In genomic region chr3R:16213792-16214473, dm6 we compare ENCODE assay signal across 2 fruit fly cellular contexts.
TF ChIP-seq lines count a peak whose summit lies in the region.

No protein-coding gene starts in this region.

TF ChIP-seq in whole organism, embryonic, 481 proteins besides CTCF, POLR2A, EP300 and RAD21 (continued from another document and continues in another):
- TF ChIP-seq cg (GFP tag; optimal IDR thresholded peaks at IDR 0.05; lab: Kevin White, UChicago) = peak; percentile 75
- TF ChIP-seq Ssrp (tag; optimal IDR thresholded peaks at IDR 0.05; lab: Kevin White, UChicago) = peak; percentile 30
- TF ChIP-seq en (GFP tag; optimal IDR thresholded peaks at IDR 0.05; lab: Kevin White, UChicago) = no peak
- no peak for TF ChIP-seq CG14667 (GFP tag; IDR thresholded peaks at IDR 0.05; lab: Robert Waterston, UW)
- TF ChIP-seq CHES-1-like (GFP tag; optimal IDR thresholded peaks at IDR 0.05; lab: Kevin White, UChicago) = no peak
- TF ChIP-seq CG8924 (tag; optimal IDR thresholded peaks at IDR 0.05; lab: Kevin White, UChicago) = peak; percentile 54
- TF ChIP-seq CG42726 (GFP tag; IDR thresholded peaks at IDR 0.05; lab: Robert Waterston, UW; ENCODE audit: partially characterized antibody) = no peak
- TF ChIP-seq abd-A (tag; optimal IDR thresholded peaks at IDR 0.05; lab: Kevin White, UChicago) = peak; percentile 82
- no peak for TF ChIP-seq D (optimal IDR thresholded peaks at IDR 0.05; lab: Kevin White, UChicago)
- peak; percentile 8 for TF ChIP-seq D (GFP tag; optimal IDR thresholded peaks at IDR 0.05; lab: Kevin White, UChicago)
- no peak for TF ChIP-seq Fer3 (tag; optimal IDR thresholded peaks at IDR 0.05; lab: Kevin White, UChicago)
- TF ChIP-seq wek (GFP tag; optimal IDR thresholded peaks at IDR 0.05; lab: Kevin White, UChicago) = no peak
- peak; percentile 59 for TF ChIP-seq CG3281 (GFP tag; optimal IDR thresholded peaks at IDR 0.05; lab: Kevin White, UChicago)
- peak; percentile 31; the same call in 1 of the 2 replicates for TF ChIP-seq slbo (GFP tag; IDR thresholded peaks at IDR 0.05; lab: Robert Waterston, UW)
- TF ChIP-seq CG8290 (GFP tag; optimal IDR thresholded peaks at IDR 0.05; lab: Kevin White, UChicago) = no peak
- TF ChIP-seq CG8290 (tag; optimal IDR thresholded peaks at IDR 0.05; lab: Kevin White, UChicago) = peak in 1 of 2 experiments; percentile 1
- peak; percentile 33 for TF ChIP-seq CG9437 (GFP tag; optimal IDR thresholded peaks at IDR 0.05; lab: Kevin White, UChicago)
- TF ChIP-seq Hr3 (GFP tag; optimal IDR thresholded peaks at IDR 0.05; lab: Kevin White, UChicago) = peak; percentile 12
- TF ChIP-seq TFAM (GFP tag; optimal IDR thresholded peaks at IDR 0.05; lab: Kevin White, UChicago) = no peak
- peak; percentile 31 for TF ChIP-seq Fer1 (GFP tag; optimal IDR thresholded peaks at IDR 0.05; lab: Kevin White, UChicago)
- peak; percentile 50 for TF ChIP-seq CG7839 (tag; optimal IDR thresholded peaks at IDR 0.05; lab: Kevin White, UChicago)
- peak; percentile 47 for TF ChIP-seq CG2712 (tag; optimal IDR thresholded peaks at IDR 0.05; lab: Kevin White, UChicago)
- peak; percentile 6 for TF ChIP-seq CG10267 (tag; optimal IDR thresholded peaks at IDR 0.05; lab: Kevin White, UChicago)
- peak; percentile 31 for TF ChIP-seq CG10147 (GFP tag; optimal IDR thresholded peaks at IDR 0.05; lab: Kevin White, UChicago)
- TF ChIP-seq CoRest (tag; optimal IDR thresholded peaks at IDR 0.05; lab: Kevin White, UChicago) = peak; percentile 34
- TF ChIP-seq CG17359 (tag; optimal IDR thresholded peaks at IDR 0.05; lab: Kevin White, UChicago) = peak; percentile 17
- TF ChIP-seq HmgD (GFP tag; optimal IDR thresholded peaks at IDR 0.05; lab: Kevin White, UChicago) = no peak
- no peak for TF ChIP-seq mld (GFP tag; IDR thresholded peaks at IDR 0.05; lab: Robert Waterston, UW; ENCODE audit: partially characterized antibody)
- peak; percentile 35 for TF ChIP-seq CG12659 (GFP tag; optimal IDR thresholded peaks at IDR 0.05; lab: Kevin White, UChicago)
- TF ChIP-seq CG32532 (GFP tag; IDR thresholded peaks at IDR 0.05; lab: Robert Waterston, UW) = 0 out of 2 replicates have a peak, but pooled peaks have one; percentile 2
- peak; percentile 54 for TF ChIP-seq CG18262 (tag; optimal IDR thresholded peaks at IDR 0.05; lab: Kevin White, UChicago)
- TF ChIP-seq bcd (GFP tag; optimal IDR thresholded peaks at IDR 0.05; lab: Kevin White, UChicago) = peak; percentile 32
- TF ChIP-seq CG1602 (GFP tag; optimal IDR thresholded peaks at IDR 0.05; lab: Kevin White, UChicago) = no peak
- TF ChIP-seq CG13296 (GFP tag; optimal IDR thresholded peaks at IDR 0.05; lab: Kevin White, UChicago) = peak; percentile 28
- TF ChIP-seq NC2α (GFP tag; optimal IDR thresholded peaks at IDR 0.05; lab: Kevin White, UChicago) = no peak
- TF ChIP-seq CG13424 (tag; optimal IDR thresholded peaks at IDR 0.05; lab: Kevin White, UChicago) = peak; percentile 28
- TF ChIP-seq Nf-YC (tag; optimal IDR thresholded peaks at IDR 0.05; lab: Kevin White, UChicago) = peak; percentile 32
- no peak for TF ChIP-seq chif (GFP tag; optimal IDR thresholded peaks at IDR 0.05; lab: Kevin White, UChicago)
- TF ChIP-seq Spps (tag; optimal IDR thresholded peaks at IDR 0.05; lab: Kevin White, UChicago) = no peak
- no peak; the same call in 2 of the 3 replicates for TF ChIP-seq croc (GFP tag; conservative IDR thresholded peaks at IDR 0.05; lab: Robert Waterston, UW)
- peak; percentile 6 for TF ChIP-seq CG2120 (GFP tag; optimal IDR thresholded peaks at IDR 0.05; lab: Kevin White, UChicago)
- no peak for TF ChIP-seq ro (GFP tag; IDR thresholded peaks at IDR 0.05; lab: Robert Waterston, UW)
- no peak for TF ChIP-seq HLH4C (GFP tag; IDR thresholded peaks at IDR 0.05; lab: Robert Waterston, UW; ENCODE audit: partially characterized antibody)
- TF ChIP-seq gem (tag; optimal IDR thresholded peaks at IDR 0.05; lab: Kevin White, UChicago) = peak; percentile 68
- TF ChIP-seq D19A (tag; optimal IDR thresholded peaks at IDR 0.05; lab: Kevin White, UChicago) = peak; percentile 94
- peak; percentile 71 for TF ChIP-seq CG11504 (tag; optimal IDR thresholded peaks at IDR 0.05; lab: Kevin White, UChicago)
- TF ChIP-seq D19B (GFP tag; optimal IDR thresholded peaks at IDR 0.05; lab: Kevin White, UChicago) = peak; percentile 31
- peak; percentile 23 for TF ChIP-seq nmo (GFP tag; optimal IDR thresholded peaks at IDR 0.05; lab: Kevin White, UChicago)
- TF ChIP-seq CG10654 (GFP tag; optimal IDR thresholded peaks at IDR 0.05; lab: Kevin White, UChicago) = peak; percentile 4
- TF ChIP-seq dysf (GFP tag; IDR thresholded peaks at IDR 0.05; lab: Robert Waterston, UW) = no peak
- peak; percentile 44 for TF ChIP-seq cwo (GFP tag; optimal IDR thresholded peaks at IDR 0.05; lab: Kevin White, UChicago)
- no peak for TF ChIP-seq CG17829 (tag; optimal IDR thresholded peaks at IDR 0.05; lab: Kevin White, UChicago)
- TF ChIP-seq Hmr (GFP tag; optimal IDR thresholded peaks at IDR 0.05; lab: Kevin White, UChicago) = peak; percentile 57
- TF ChIP-seq CG15269 (tag; optimal IDR thresholded peaks at IDR 0.05; lab: Kevin White, UChicago) = peak; percentile 24
- peak; percentile 28 for TF ChIP-seq Oli (tag; optimal IDR thresholded peaks at IDR 0.05; lab: Kevin White, UChicago)
- peak; percentile 11 for TF ChIP-seq CG6254 (GFP tag; optimal IDR thresholded peaks at IDR 0.05; lab: Kevin White, UChicago)
- no peak for TF ChIP-seq HmgZ (tag; optimal IDR thresholded peaks at IDR 0.05; lab: Kevin White, UChicago)
- peak; percentile 33 for TF ChIP-seq Sox102F (GFP tag; optimal IDR thresholded peaks at IDR 0.05; lab: Kevin White, UChicago)
- TF ChIP-seq row (GFP tag; IDR thresholded peaks at IDR 0.05; lab: Robert Waterston, UW) = peak; percentile 5; the same call in 1 of the 3 replicates
- peak; percentile 31 for TF ChIP-seq CG17385 (GFP tag; optimal IDR thresholded peaks at IDR 0.05; lab: Kevin White, UChicago)
- no peak for TF ChIP-seq zen (tag; optimal IDR thresholded peaks at IDR 0.05; lab: Kevin White, UChicago)
- peak; percentile 35 for TF ChIP-seq CG6683 (GFP tag; optimal IDR thresholded peaks at IDR 0.05; lab: Kevin White, UChicago)
- peak; percentile 1 for TF ChIP-seq nom (GFP tag; optimal IDR thresholded peaks at IDR 0.05; lab: Kevin White, UChicago)
- TF ChIP-seq CG7556 (GFP tag; optimal IDR thresholded peaks at IDR 0.05; lab: Kevin White, UChicago) = peak; percentile 79
- TF ChIP-seq Asciz (GFP tag; optimal IDR thresholded peaks at IDR 0.05; lab: Kevin White, UChicago) = peak; percentile 21
- TF ChIP-seq CG18599 (GFP tag; optimal IDR thresholded peaks at IDR 0.05; lab: Kevin White, UChicago) = peak; percentile 53

TF ChIP-seq in whole organism, prepupa, 60 proteins besides CTCF, POLR2A, EP300 and RAD21 (continued from another document):
- no peak for TF ChIP-seq CG8319 (GFP tag; optimal IDR thresholded peaks at IDR 0.05; lab: Kevin White, UChicago)
- no peak for TF ChIP-seq CG15336 (GFP tag; IDR thresholded peaks at IDR 0.05; lab: Robert Waterston, UW)
- TF ChIP-seq net (GFP tag; optimal IDR thresholded peaks at IDR 0.05; lab: Kevin White, UChicago) = no peak
- TF ChIP-seq Gug (GFP tag; IDR thresholded peaks at IDR 0.05; lab: Robert Waterston, UW) = no peak
- no peak for TF ChIP-seq lz (GFP tag; optimal IDR thresholded peaks at IDR 0.05; lab: Kevin White, UChicago)
- TF ChIP-seq Ets96B (tag; optimal IDR thresholded peaks at IDR 0.05; lab: Kevin White, UChicago) = peak; percentile 30
- peak; percentile 66 for TF ChIP-seq Eip78C (GFP tag; lab: Kevin White, UChicago)
- no peak for TF ChIP-seq CG9139 (GFP tag; optimal IDR thresholded peaks at IDR 0.05; lab: Kevin White, UChicago)
- TF ChIP-seq eg (GFP tag; IDR thresholded peaks at IDR 0.05; lab: Robert Waterston, UW) = no peak
- no peak for TF ChIP-seq CG11294 (GFP tag; IDR thresholded peaks at IDR 0.05; lab: Robert Waterston, UW)
- peak; percentile 36 for TF ChIP-seq CG6854 (GFP tag; optimal IDR thresholded peaks at IDR 0.05; lab: Kevin White, UChicago)
- TF ChIP-seq Lpt (GFP tag; optimal IDR thresholded peaks at IDR 0.05; lab: Kevin White, UChicago) = no peak
- TF ChIP-seq CG8632 (GFP tag; optimal IDR thresholded peaks at IDR 0.05; lab: Kevin White, UChicago) = no peak
- TF ChIP-seq spab (GFP tag; optimal IDR thresholded peaks at IDR 0.05; lab: Kevin White, UChicago) = no peak
- TF ChIP-seq CG8119 (GFP tag; IDR thresholded peaks at IDR 0.05; lab: Robert Waterston, UW) = no peak
- TF ChIP-seq esn (GFP tag; optimal IDR thresholded peaks at IDR 0.05; lab: Kevin White, UChicago) = no peak
- no peak for TF ChIP-seq CG6808 (GFP tag; optimal IDR thresholded peaks at IDR 0.05; lab: Kevin White, UChicago)
- no peak for TF ChIP-seq pdm3 (GFP tag; optimal IDR thresholded peaks at IDR 0.05; lab: Kevin White, UChicago)
- no peak for TF ChIP-seq Blimp-1 (GFP tag; optimal IDR thresholded peaks at IDR 0.05; lab: Kevin White, UChicago)
- TF ChIP-seq CG34406 (GFP tag; optimal IDR thresholded peaks at IDR 0.05; lab: Kevin White, UChicago) = no peak
- TF ChIP-seq dac (GFP tag; optimal IDR thresholded peaks at IDR 0.05; lab: Kevin White, UChicago) = no peak
- no peak for TF ChIP-seq CG3919 (GFP tag; optimal IDR thresholded peaks at IDR 0.05; lab: Kevin White, UChicago)
- TF ChIP-seq achi (GFP tag; optimal IDR thresholded peaks at IDR 0.05; lab: Kevin White, UChicago) = no peak
- TF ChIP-seq Hr4 (GFP tag; optimal IDR thresholded peaks at IDR 0.05; lab: Kevin White, UChicago) = no peak
- TF ChIP-seq dsx (GFP tag; optimal IDR thresholded peaks at IDR 0.05; lab: Kevin White, UChicago; ENCODE audit: poor library complexity, severe bottlenecking) = no peak
- TF ChIP-seq CG32006 (GFP tag; optimal IDR thresholded peaks at IDR 0.05; lab: Kevin White, UChicago) = peak; percentile 45
- no peak for TF ChIP-seq Hr38 (GFP tag; optimal IDR thresholded peaks at IDR 0.05; lab: Kevin White, UChicago)
